Worm (Caenorhabditis elegans) whole organism, L2 larva: ENCODE measurements around the gene hmit-1.3.

Experiments used
- R02D3.7 ChIP-seq: fragments of 150-350 bp; optimal IDR thresholded peaks from 2 replicates; lab custom pipeline; 2014; ENCODE audit warnings: missing biosample characterization, missing genetic modification characterization
- Y55F3AM.14 ChIP-seq: fragments of 200-800 bp; sonication (Bioruptor generic); optimal IDR thresholded peaks from 2 replicates; lab custom pipeline; 2018; ENCODE audit warnings: mild to moderate bottlenecking, missing genetic modification characterization, missing compliant biosample characterization
- ZK546.5 ChIP-seq: sonication (generic microtip); optimal IDR thresholded peaks from 2 replicates; lab custom pipeline; 2017; ENCODE audit warnings: missing biosample characterization, missing genetic modification characterization
- alr-1 ChIP-seq: fragments of 150-350 bp; optimal IDR thresholded peaks from 2 replicates; lab custom pipeline; 2014; ENCODE audit warnings: missing biosample characterization, missing genetic modification characterization
- blmp-1 ChIP-seq: sonication (generic microtip); optimal IDR thresholded peaks from 2 replicates; lab custom pipeline; 2017; ENCODE audit warnings: missing genetic modification characterization, mild to moderate bottlenecking, missing compliant biosample characterization, antibody characterized with exemption, moderate library complexity; ENCODE audit not compliant: insufficient read depth
- ceh-16 ChIP-seq: fragments of 150-350 bp; optimal IDR thresholded peaks from 2 replicates; lab custom pipeline; 2014; ENCODE audit warnings: missing biosample characterization, missing genetic modification characterization
- crh-2 ChIP-seq: sonication (generic microtip); optimal IDR thresholded peaks from 2 replicates; lab custom pipeline; 2017; ENCODE audit warnings: missing biosample characterization, missing genetic modification characterization
- elt-1 ChIP-seq: fragments of 150-350 bp; optimal IDR thresholded peaks from 2 replicates; lab custom pipeline; 2014; ENCODE audit warnings: missing biosample characterization, missing genetic modification characterization
- fos-1 ChIP-seq: fragments of 150-350 bp; optimal IDR thresholded peaks from 2 replicates; lab custom pipeline; 2014; ENCODE audit warnings: missing biosample characterization, missing genetic modification characterization
- gmeb-1 ChIP-seq: fragments of 150-350 bp; optimal IDR thresholded peaks from 2 replicates; lab custom pipeline; 2014; ENCODE audit warnings: missing biosample characterization, missing genetic modification characterization
- lin-11 ChIP-seq: fragments of 150-350 bp; sonication (generic microtip); optimal IDR thresholded peaks from 2 replicates; lab custom pipeline; 2014; ENCODE audit warnings: missing biosample characterization, missing genetic modification characterization, inconsistent platforms, mixed read lengths
- lin-13 ChIP-seq: fragments of 150-350 bp; optimal IDR thresholded peaks from 2 replicates; lab custom pipeline; 2014; ENCODE audit warnings: missing biosample characterization, missing genetic modification reagents, missing genetic modification characterization
- lsy-2 ChIP-seq, 2 experiments: fragments of 150-350 bp in 1 of 2; sonication (generic microtip) in 1 of 2; optimal IDR thresholded peaks; 2 replicates each; lab custom pipeline; 2014 to 2017; ENCODE audit warnings: missing biosample characterization in 2 of 2, missing genetic modification characterization in 2 of 2
- mbf-1 ChIP-seq: sonication (generic microtip); optimal IDR thresholded peaks from 2 replicates; lab custom pipeline; 2017; ENCODE audit warnings: missing biosample characterization, missing genetic modification characterization
- nhr-10 ChIP-seq: sonication (generic microtip); optimal IDR thresholded peaks from 2 replicates; lab custom pipeline; 2017; ENCODE audit warnings: missing biosample characterization, missing genetic modification characterization
- nhr-12 ChIP-seq: fragments of 150-350 bp; optimal IDR thresholded peaks from 2 replicates; lab custom pipeline; 2014; ENCODE audit warnings: missing biosample characterization, missing genetic modification characterization
- nhr-129 ChIP-seq: fragments of 150-350 bp; optimal IDR thresholded peaks from 2 replicates; lab custom pipeline; 2014; ENCODE audit warnings: missing biosample characterization, missing genetic modification characterization
- nhr-21 ChIP-seq: fragments of 150-350 bp; optimal IDR thresholded peaks from 2 replicates; lab custom pipeline; 2014; ENCODE audit warnings: missing biosample characterization, missing genetic modification characterization
- nhr-23 ChIP-seq: fragments of 150-350 bp; optimal IDR thresholded peaks from 2 replicates; lab custom pipeline; 2014; ENCODE audit warnings: missing biosample characterization, missing genetic modification reagents, missing genetic modification characterization
- nhr-237 ChIP-seq: fragments of 150-350 bp; optimal IDR thresholded peaks from 2 replicates; lab custom pipeline; 2014; ENCODE audit warnings: missing biosample characterization, missing genetic modification characterization
- nhr-25 ChIP-seq: fragments of 150-350 bp; sonication (generic microtip); optimal IDR thresholded peaks from 3 replicates; lab custom pipeline; 2014; ENCODE audit warnings: missing biosample characterization, missing genetic modification characterization
- nhr-6 ChIP-seq: fragments of 150-350 bp; optimal IDR thresholded peaks from 2 replicates; lab custom pipeline; 2014; ENCODE audit warnings: missing biosample characterization, missing genetic modification characterization
- nhr-77 ChIP-seq: fragments of 150-350 bp; optimal IDR thresholded peaks from 2 replicates; lab custom pipeline; 2014; ENCODE audit warnings: missing biosample characterization, missing genetic modification characterization
- peb-1 ChIP-seq: fragments of 150-350 bp; optimal IDR thresholded peaks from 2 replicates; lab custom pipeline; 2014; ENCODE audit warnings: missing biosample characterization, missing genetic modification characterization
- sem-4 ChIP-seq: fragments of 150-350 bp; optimal IDR thresholded peaks from 2 replicates; lab custom pipeline; 2014; ENCODE audit warnings: missing biosample characterization, missing genetic modification reagents, missing genetic modification characterization
- skn-1 ChIP-seq: sonication (generic microtip); optimal IDR thresholded peaks from 2 replicates; lab custom pipeline; 2017; ENCODE audit warnings: missing biosample characterization, missing genetic modification characterization
- sma-3 ChIP-seq: sonication (generic microtip); optimal IDR thresholded peaks from 2 replicates; lab custom pipeline; 2016; ENCODE audit warnings: missing genetic modification reagents, missing genetic modification characterization, missing compliant biosample characterization
- sma-9 ChIP-seq, 2 experiments: fragments of 150-350 bp in 1 of 2; sonication (generic microtip) in 1 of 2; optimal IDR thresholded peaks; 2 replicates each; lab custom pipeline; 2014 to 2016; ENCODE audit warnings: missing genetic modification characterization in 2 of 2, mild to moderate bottlenecking in 1 of 2, missing biosample characterization in 1 of 2, missing compliant biosample characterization in 1 of 2, missing genetic modification reagents in 1 of 2, moderate library complexity in 1 of 2
- snpc-4 ChIP-seq: fragments of 150-350 bp; optimal IDR thresholded peaks from 2 replicates; lab custom pipeline; 2014; ENCODE audit warnings: missing biosample characterization, missing genetic modification characterization
- unc-39 ChIP-seq: fragments of 150-350 bp; optimal IDR thresholded peaks from 2 replicates; lab custom pipeline; 2014; ENCODE audit warnings: missing biosample characterization, missing genetic modification characterization
- unc-55 ChIP-seq: fragments of 150-350 bp; sonication (generic microtip); optimal IDR thresholded peaks from 3 replicates; lab custom pipeline; 2014; ENCODE audit warnings: missing biosample characterization, missing genetic modification reagents, missing genetic modification characterization
- unc-62 ChIP-seq: fragments of 150-350 bp; optimal IDR thresholded peaks from 2 replicates; lab custom pipeline; 2014; ENCODE audit warnings: missing biosample characterization, missing genetic modification reagents, missing genetic modification characterization
- zag-1 ChIP-seq: fragments of 150-350 bp; optimal IDR thresholded peaks from 2 replicates; lab custom pipeline; 2014; ENCODE audit warnings: missing biosample characterization, missing genetic modification characterization
- ztf-4 ChIP-seq: fragments of 150-350 bp; optimal IDR thresholded peaks from 2 replicates; lab custom pipeline; 2014; ENCODE audit warnings: missing biosample characterization, missing genetic modification characterization

hmit-1.3 gene

DNA sequence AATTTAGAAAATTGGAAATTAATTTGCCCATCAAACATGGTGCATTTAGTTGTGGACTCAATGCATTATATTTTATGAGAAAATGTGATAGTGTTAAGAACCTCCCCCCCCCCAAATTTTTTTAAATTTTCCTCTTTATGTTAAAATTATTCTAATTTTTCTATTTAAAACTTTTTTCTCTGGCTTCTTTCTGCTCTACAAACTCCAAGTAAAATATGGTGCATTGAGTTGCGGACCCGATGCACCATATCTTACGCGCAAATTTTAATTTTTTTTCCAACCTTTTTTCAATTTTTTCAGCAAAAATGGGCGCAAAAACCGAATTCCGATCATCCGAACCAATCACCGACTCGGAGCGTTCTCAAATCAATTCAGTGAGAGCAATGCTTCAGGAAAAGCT is 37.1 kb downstream of the hmit-1.3 start, which contains the start of gene C34C12.6:
TSS of gene C34C12.6 (plus strand) at position 301 of the 400 bp plus-strand sequence.
- TF ChIP-seq Y55F3AM.14 (no peak), zag-1 (tag; lab: Kevin White, UChicago) (no peak), fos-1 (tag; lab: Kevin White, UChicago) (no peak), unc-62 (GFP tag; lab: Kevin White, UChicago) (no peak), nhr-25 (no peak), nhr-237 (tag; lab: Kevin White, UChicago) (no peak), nhr-12 (tag; lab: Kevin White, UChicago) (no peak), skn-1 (tag; lab: Kevin White, UChicago) (no peak), lin-13 (GFP tag; lab: Kevin White, UChicago) (no peak), nhr-10 (tag; lab: Kevin White, UChicago) (no peak), lin-11 (tag; lab: Kevin White, UChicago) (no peak), gmeb-1 (no peak), nhr-129 (tag; lab: Kevin White, UChicago) (no peak), snpc-4 (no peak), unc-55 (GFP tag; lab: Kevin White, UChicago) (no peak), nhr-23 (tag; lab: Kevin White, UChicago) (no peak), nhr-6 (tag; lab: Kevin White, UChicago) (no peak)
- TF ChIP-seq, all 48 proteins: peak for 0

DNA sequence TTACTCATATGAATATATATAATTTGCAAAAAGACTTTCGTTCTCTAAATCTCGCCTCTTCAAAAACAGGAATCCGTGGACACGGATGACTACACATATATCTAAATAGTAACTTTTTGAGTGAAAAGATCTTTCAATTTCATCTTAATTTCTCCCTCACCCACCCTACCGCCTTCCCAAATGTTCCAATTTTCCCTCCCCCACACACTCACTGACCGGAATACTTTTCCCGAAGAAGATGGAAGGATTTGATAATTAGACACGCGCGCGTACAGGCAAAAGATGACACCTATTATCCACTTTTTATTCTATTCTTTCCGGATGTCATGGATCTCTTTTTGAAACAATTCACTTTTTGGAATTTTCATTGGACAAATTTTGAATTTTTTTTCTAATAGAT is 38.5 kb downstream of the hmit-1.3 start:
- no peak for TF ChIP-seq sma-9 (GFP tag; optimal IDR thresholded peaks at IDR 0.05; lab: Kevin White, UChicago)
- TF ChIP-seq sma-9 (tag; optimal IDR thresholded peaks at IDR 0.05; lab: Kevin White, UChicago) = no peak
- TF ChIP-seq blmp-1 (tag; lab: Kevin White, UChicago) = peak; percentile 15

ce11 chrIII:3480236-3480635 is 39.2 kb downstream of the hmit-1.3 start:
- no peak for TF ChIP-seq sem-4 (tag; lab: Kevin White, UChicago)
- TF ChIP-seq alr-1 (tag; lab: Kevin White, UChicago) = no peak
- TF ChIP-seq lsy-2 (tag; optimal IDR thresholded peaks at IDR 0.05; lab: Kevin White, UChicago) = no peak
- TF ChIP-seq sma-3 (GFP tag; lab: Kevin White, UChicago) = peak; percentile 40

- peak; percentile 44 for TF ChIP-seq ceh-16 (tag; lab: Kevin White, UChicago)
- no peak for TF ChIP-seq nhr-10 (tag; lab: Kevin White, UChicago)
- no peak for TF ChIP-seq nhr-6 (tag; lab: Kevin White, UChicago)
- TF ChIP-seq elt-1 = peak; percentile 58
These were observed 40.5 kb downstream of the hmit-1.3 start for ce11 chrIII:3478795-3479398.

DNA sequence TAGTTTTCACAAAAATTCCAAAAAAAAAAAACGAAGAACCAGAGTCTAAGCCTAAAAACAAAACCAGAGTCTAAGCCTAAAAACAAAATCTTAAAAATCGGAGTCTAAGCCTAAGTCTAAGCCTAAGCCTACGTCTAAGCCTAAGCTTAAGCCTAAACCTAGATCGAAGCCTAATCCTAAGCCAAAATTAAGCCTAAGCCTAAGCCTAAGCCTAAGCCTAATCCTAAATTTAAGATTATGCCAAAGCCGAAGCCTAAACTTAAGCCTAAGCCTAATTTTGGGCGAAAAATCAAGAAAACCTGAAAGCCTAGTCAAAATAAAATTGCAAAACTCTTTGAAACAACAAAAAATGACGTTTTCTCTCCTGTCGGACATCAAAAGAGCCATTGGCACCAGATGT is 42.0 kb downstream of the hmit-1.3 start:
- TF ChIP-seq zag-1 (tag; lab: Kevin White, UChicago) = no peak
- no peak for TF ChIP-seq nhr-23 (tag; lab: Kevin White, UChicago)
- TF ChIP-seq gmeb-1 = no peak
- no peak for TF ChIP-seq nhr-10 (tag; lab: Kevin White, UChicago)
- TF ChIP-seq nhr-21 (tag; lab: Kevin White, UChicago) = no peak
- TF ChIP-seq fos-1 (tag; lab: Kevin White, UChicago) = no peak
- TF ChIP-seq R02D3.7 (tag; lab: Kevin White, UChicago) = no peak
- no peak for TF ChIP-seq blmp-1 (tag; lab: Kevin White, UChicago)
- no peak for TF ChIP-seq ztf-4 (tag; lab: Kevin White, UChicago)
- no peak for TF ChIP-seq mbf-1
- TF ChIP-seq peb-1 (tag; lab: Kevin White, UChicago) = no peak
- TF ChIP-seq crh-2 = no peak
- no peak for TF ChIP-seq nhr-25
- no peak for TF ChIP-seq unc-39 (tag; lab: Kevin White, UChicago)
- TF ChIP-seq sma-3 (GFP tag; lab: Kevin White, UChicago) = no peak
- no peak for TF ChIP-seq ZK546.5 (tag; lab: Kevin White, UChicago)
- TF ChIP-seq unc-55 (GFP tag; lab: Kevin White, UChicago) = no peak
- no peak for TF ChIP-seq lin-11 (tag; lab: Kevin White, UChicago)
- no peak for TF ChIP-seq nhr-6 (tag; lab: Kevin White, UChicago)
- no peak for TF ChIP-seq nhr-77 (tag; lab: Kevin White, UChicago)
